Worm (Caenorhabditis elegans) whole organism, mixed stage, embryonic: ENCODE results near the gene C45G9.2.

Experiments
- ces-1 ChIP-seq: fragments of 150-350 bp; optimal IDR thresholded peaks from 2 replicates; lab custom pipeline; 2014; ENCODE audit warnings: missing biosample characterization, missing genetic modification reagents, missing genetic modification characterization
- elt-3 ChIP-seq: fragments of 150-350 bp; optimal IDR thresholded peaks from 2 replicates; lab custom pipeline; 2014; ENCODE audit warnings: missing biosample characterization, missing genetic modification characterization
- lin-13 ChIP-seq: fragments of 150-350 bp; optimal IDR thresholded peaks from 2 replicates; lab custom pipeline; 2014; ENCODE audit warnings: missing biosample characterization, missing genetic modification characterization
- mep-1 ChIP-seq: fragments of 150-350 bp; optimal IDR thresholded peaks from 2 replicates; lab custom pipeline; 2017; ENCODE audit warnings: missing biosample characterization, missing genetic modification reagents, missing genetic modification characterization, inconsistent platforms
- unc-62 ChIP-seq: fragments of 150-350 bp; optimal IDR thresholded peaks from 2 replicates; lab custom pipeline; 2014; ENCODE audit warnings: missing biosample characterization, missing genetic modification reagents, missing genetic modification characterization

DNA sequence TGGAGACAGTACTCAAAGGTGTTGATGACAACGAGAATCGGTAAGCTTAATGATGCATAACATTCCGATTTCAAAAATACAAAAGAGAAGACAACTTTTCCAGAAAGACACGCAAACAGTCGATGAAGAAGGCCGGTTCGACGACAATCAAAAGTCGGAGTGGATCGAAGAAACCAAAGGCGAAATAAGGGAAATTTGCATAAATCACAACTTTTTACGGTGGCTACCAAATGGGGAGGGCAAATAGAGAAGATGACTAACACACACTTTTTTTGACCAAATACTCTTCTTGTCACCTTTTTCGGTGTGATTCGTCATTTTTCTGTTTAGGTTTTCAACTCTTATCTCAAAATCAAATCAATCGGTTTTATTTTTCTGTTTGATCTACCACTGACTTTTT lies 32.7 kb upstream of the C45G9.2 start, which contains the start of gene C45G9.6:
- no peak for TF ChIP-seq ces-1 (GFP tag; lab: Kevin White, UChicago)
- TF ChIP-seq unc-62 (GFP tag; lab: Kevin White, UChicago) = no peak
- TF ChIP-seq lin-13 (tag; lab: Kevin White, UChicago) = no peak
- no peak for TF ChIP-seq elt-3 (tag; lab: Kevin White, UChicago)
- no peak for TF ChIP-seq mep-1
